Fruit fly (Drosophila melanogaster): ENCODE data around the gene Cox17.
A peak's percentile ranks its signal among the peaks of the same experiment; 100 is the strongest.

Cox17 gene

dm6 chrX:15089146-15089698, 4.7 kb upstream of the Cox17 start, which contains the start of gene Rab3-GEF:
TSS of gene Rab3-GEF (plus strand) at chrX:15089682.
- no peak for TF ChIP-seq usp (GFP tag; optimal IDR thresholded peaks at IDR 0.05)
- TF ChIP-seq EcR (GFP tag; optimal IDR thresholded peaks at IDR 0.05): no peak
- no peak for TF ChIP-seq pan (optimal IDR thresholded peaks at IDR 0.05)
- TF ChIP-seq Dll (optimal IDR thresholded peaks at IDR 0.05): no peak
- no peak for TF ChIP-seq psq (optimal IDR thresholded peaks at IDR 0.05)
- no peak for TF ChIP-seq CG8478 (optimal IDR thresholded peaks at IDR 0.05)

dm6 chrX:15085777-15086510, 1.4 kb upstream of the Cox17 start, which contains the start of the genes CG15027 and Dbct:
TSS of gene CG15027 (minus strand) at chrX:15085827.
TSS of gene Dbct (plus strand) at chrX:15086125.
- TF ChIP-seq CG8478 (optimal IDR thresholded peaks at IDR 0.05) (no peak), psq (optimal IDR thresholded peaks at IDR 0.05) (no peak), Dll (optimal IDR thresholded peaks at IDR 0.05) (no peak), pan (optimal IDR thresholded peaks at IDR 0.05) (no peak), usp (GFP tag; optimal IDR thresholded peaks at IDR 0.05) (no peak), EcR (GFP tag; optimal IDR thresholded peaks at IDR 0.05) (no peak)

dm6 chrX:15082681-15083080, 1.8 kb downstream of the Cox17 start, which contains the start of gene CG33178:
TSS of gene CG33178 (plus strand) at chrX:15082827.
- TF ChIP-seq psq (optimal IDR thresholded peaks at IDR 0.05) (no peak), Dll (optimal IDR thresholded peaks at IDR 0.05) (no peak), usp (GFP tag; optimal IDR thresholded peaks at IDR 0.05) (no peak), pan (optimal IDR thresholded peaks at IDR 0.05) (no peak), EcR (GFP tag; optimal IDR thresholded peaks at IDR 0.05) (no peak), CG8478 (optimal IDR thresholded peaks at IDR 0.05) (no peak)

dm6 chrX:15080780-15081402, 3.6 kb downstream of the Cox17 start, which contains the start of gene CG33177:
TSS of gene CG33177 (plus strand) at chrX:15081367.
- TF ChIP-seq EcR (GFP tag; optimal IDR thresholded peaks at IDR 0.05) (no peak), psq (optimal IDR thresholded peaks at IDR 0.05) (no peak), pan (optimal IDR thresholded peaks at IDR 0.05) (no peak), Dll (optimal IDR thresholded peaks at IDR 0.05) (no peak), usp (GFP tag; optimal IDR thresholded peaks at IDR 0.05) (no peak), CG8478 (optimal IDR thresholded peaks at IDR 0.05) (no peak)

dm6 chrX:15079945-15080344, 4.6 kb downstream of the Cox17 start:
- TF ChIP-seq pan (optimal IDR thresholded peaks at IDR 0.05): no peak
- no peak for TF ChIP-seq psq (optimal IDR thresholded peaks at IDR 0.05)
- no peak for TF ChIP-seq EcR (GFP tag; optimal IDR thresholded peaks at IDR 0.05)
- no peak for TF ChIP-seq CG8478 (optimal IDR thresholded peaks at IDR 0.05)
- no peak for TF ChIP-seq usp (GFP tag; optimal IDR thresholded peaks at IDR 0.05)
- TF ChIP-seq Dll (optimal IDR thresholded peaks at IDR 0.05): no peak

dm6 chrX:15079163-15079809, 5.2 kb downstream of the Cox17 start:
- no peak for TF ChIP-seq psq (optimal IDR thresholded peaks at IDR 0.05)
- no peak for TF ChIP-seq usp (GFP tag; optimal IDR thresholded peaks at IDR 0.05)
- no peak for TF ChIP-seq pan (optimal IDR thresholded peaks at IDR 0.05)
- no peak for TF ChIP-seq Dll (optimal IDR thresholded peaks at IDR 0.05)
- TF ChIP-seq CG8478 (optimal IDR thresholded peaks at IDR 0.05): no peak
- no peak for TF ChIP-seq EcR (GFP tag; optimal IDR thresholded peaks at IDR 0.05)

- no peak for TF ChIP-seq Dll (optimal IDR thresholded peaks at IDR 0.05)
- no peak for TF ChIP-seq CG8478 (optimal IDR thresholded peaks at IDR 0.05)
These were observed 6.1 kb downstream of the Cox17 start for dm6 chrX:15078394-15078793.

dm6 chrX:15077576-15078136, 6.8 kb downstream of the Cox17 start:
- no peak for TF ChIP-seq usp (GFP tag; optimal IDR thresholded peaks at IDR 0.05)
- no peak for TF ChIP-seq pan (optimal IDR thresholded peaks at IDR 0.05)
- no peak for TF ChIP-seq Dll (optimal IDR thresholded peaks at IDR 0.05)
- TF ChIP-seq CG8478 (optimal IDR thresholded peaks at IDR 0.05): no peak
- TF ChIP-seq psq (optimal IDR thresholded peaks at IDR 0.05): no peak
- TF ChIP-seq EcR (GFP tag; optimal IDR thresholded peaks at IDR 0.05): no peak

- TF ChIP-seq psq (optimal IDR thresholded peaks at IDR 0.05) (no peak), Dll (optimal IDR thresholded peaks at IDR 0.05) (no peak), CG8478 (optimal IDR thresholded peaks at IDR 0.05) (no peak), pan (optimal IDR thresholded peaks at IDR 0.05) (no peak), usp (GFP tag; optimal IDR thresholded peaks at IDR 0.05) (no peak), EcR (GFP tag; optimal IDR thresholded peaks at IDR 0.05) (no peak)
These were observed 7.9 kb downstream of the Cox17 start for dm6 chrX:15076606-15077005.

- TF ChIP-seq CG8478 (optimal IDR thresholded peaks at IDR 0.05) (no peak), pan (optimal IDR thresholded peaks at IDR 0.05) (no peak), EcR (GFP tag; optimal IDR thresholded peaks at IDR 0.05) (no peak), psq (optimal IDR thresholded peaks at IDR 0.05) (no peak), usp (GFP tag; optimal IDR thresholded peaks at IDR 0.05) (no peak), Dll (optimal IDR thresholded peaks at IDR 0.05) (no peak)
These were observed 8.4 kb downstream of the Cox17 start, which contains the start of gene Lsd-2 for dm6 chrX:15076038-15076575. TSS of gene Lsd-2 (minus strand) at chrX:15076220.

dm6 chrX:15075485-15076037, 8.9 kb downstream of the Cox17 start:
- TF ChIP-seq CG8478 (optimal IDR thresholded peaks at IDR 0.05) (no peak), pan (optimal IDR thresholded peaks at IDR 0.05) (no peak), Dll (optimal IDR thresholded peaks at IDR 0.05) (no peak), EcR (GFP tag; optimal IDR thresholded peaks at IDR 0.05) (peak; percentile 46 to 84), psq (optimal IDR thresholded peaks at IDR 0.05) (no peak), usp (GFP tag; optimal IDR thresholded peaks at IDR 0.05) (no peak)

Data from whole organism.